Worm (Caenorhabditis elegans): Measurements from ENCODE around the gene ile-2.

ce11 chrX:768061-768646 lies at the start of gene ile-2, which contains the start of gene trap-2:
- TF ChIP-seq ces-1 (GFP tag; optimal IDR thresholded peaks at IDR 0.05) (peak; percentile 57), mab-5 (tag; optimal IDR thresholded peaks at IDR 0.05) (no peak), bed-3 (GFP tag; optimal IDR thresholded peaks at IDR 0.05) (no peak), elt-3 (tag; optimal IDR thresholded peaks at IDR 0.05) (no peak), nhr-76 (tag; optimal IDR thresholded peaks at IDR 0.05) (no peak)

Data from whole organism, mixed stage, embryonic.